Worm (Caenorhabditis elegans) whole organism, young adult: ENCODE measurements around the gene trap-2.
A peak's percentile ranks its signal among the peaks of the same experiment; 100 is the strongest.

Source experiments
- F10E7.11 ChIP-seq: sonication (generic microtip); optimal IDR thresholded peaks from 2 replicates; lab custom pipeline; 2017; ENCODE audit warnings: mild to moderate bottlenecking, missing genetic modification characterization, moderate library complexity, missing compliant biosample characterization
- F39B2.1 ChIP-seq: fragments of 200-800 bp; sonication (Bioruptor generic); IDR thresholded peaks from 2 replicates; pipeline ENCODE4 v1.3.6; 2022; ENCODE audit warnings: missing genetic modification reagents, missing genetic modification characterization, missing compliant biosample characterization
- F52B5.7 ChIP-seq: sonication (generic microtip); optimal IDR thresholded peaks from 2 replicates; lab custom pipeline; 2016; ENCODE audit warnings: mild to moderate bottlenecking, missing genetic modification characterization, missing compliant biosample characterization
- F55B11.4 ChIP-seq: sonication (generic microtip); optimal IDR thresholded peaks from 2 replicates; lab custom pipeline; 2016; ENCODE audit warnings: missing compliant biosample characterization, missing genetic modification characterization, borderline replicate concordance; ENCODE audit not compliant: insufficient read depth
- F57A8.1 ChIP-seq: fragments of 200-800 bp; sonication (Bioruptor generic); optimal IDR thresholded peaks from 2 replicates; lab custom pipeline; 2018; ENCODE audit warnings: mild to moderate bottlenecking, missing genetic modification characterization, moderate library complexity, missing compliant biosample characterization
- K11D2.4 ChIP-seq: fragments of 200-800 bp; sonication (Bioruptor generic); IDR thresholded peaks from 2 replicates; pipeline ENCODE4 v1.3.6; 2022; ENCODE audit warnings: missing genetic modification reagents, missing genetic modification characterization, missing compliant biosample characterization
- T07F8.4 ChIP-seq: sonication (generic microtip); optimal IDR thresholded peaks from 2 replicates; lab custom pipeline; 2016; ENCODE audit warnings: mild to moderate bottlenecking, missing genetic modification characterization, moderate library complexity, missing compliant biosample characterization
- T26A5.8 ChIP-seq: sonication (generic microtip); optimal IDR thresholded peaks from 2 replicates; lab custom pipeline; 2016; ENCODE audit warnings: missing genetic modification characterization, missing compliant biosample characterization
- Y67H2A.10 ChIP-seq: fragments of 200-800 bp; sonication (Bioruptor generic); conservative IDR thresholded peaks from 2 replicates; pipeline ENCODE4 v1.3.6; 2022; ENCODE audit warnings: missing genetic modification reagents, missing genetic modification characterization, missing compliant biosample characterization
- akir-1 ChIP-seq: fragments of 200-800 bp; sonication (Bioruptor generic); optimal IDR thresholded peaks from 2 replicates; lab custom pipeline; 2018; ENCODE audit warnings: mild to moderate bottlenecking, missing genetic modification characterization, moderate library complexity, missing compliant biosample characterization
- aptf-3 ChIP-seq: fragments of 200-800 bp; sonication (Bioruptor generic); IDR thresholded peaks from 2 replicates; pipeline ENCODE4 v1.3.6; 2022; ENCODE audit warnings: missing genetic modification characterization, missing compliant biosample characterization
- atf-7 ChIP-seq: sonication (generic microtip); optimal IDR thresholded peaks from 2 replicates; lab custom pipeline; 2017; ENCODE audit warnings: mild to moderate bottlenecking, missing genetic modification characterization, missing compliant biosample characterization
- attf-5 ChIP-seq: fragments of 200-800 bp; sonication (Bioruptor generic); optimal IDR thresholded peaks from 2 replicates; lab custom pipeline; 2018; ENCODE audit warnings: mild to moderate bottlenecking, missing genetic modification characterization, missing compliant biosample characterization
- attf-6 ChIP-seq: fragments of 200-800 bp; sonication (Bioruptor generic); IDR thresholded peaks from 2 replicates; pipeline ENCODE4 v1.3.6; 2022; ENCODE audit warnings: missing genetic modification reagents, missing genetic modification characterization, missing compliant biosample characterization
- ccch-3 ChIP-seq: fragments of 200-800 bp; sonication (Bioruptor generic); optimal IDR thresholded peaks from 2 replicates; lab custom pipeline; 2018; ENCODE audit warnings: mild to moderate bottlenecking, missing genetic modification characterization, missing compliant biosample characterization
- cebp-1 ChIP-seq, 2 experiments: fragments of 200-800 bp in 1 of 2; sonication (Bioruptor generic) in 1 of 2; sonication (generic microtip) in 1 of 2; IDR thresholded peaks in 1 of 2; optimal IDR thresholded peaks in 1 of 2; 2 replicates each; pipeline versions ENCODE4 v1.3.6 to Lab custom; 2017 to 2022; ENCODE audit warnings: missing compliant biosample characterization in 2 of 2, missing genetic modification characterization in 2 of 2, mild to moderate bottlenecking in 1 of 2, missing genetic modification reagents in 1 of 2, moderate library complexity in 1 of 2
- ceh-100 ChIP-seq: fragments of 200-800 bp; sonication (Bioruptor generic); IDR thresholded peaks from 2 replicates; pipeline ENCODE4 v1.3.6; 2022; ENCODE audit warnings: missing genetic modification reagents, missing genetic modification characterization, missing compliant biosample characterization
- ceh-27 ChIP-seq: fragments of 200-800 bp; sonication (Bioruptor generic); optimal IDR thresholded peaks from 2 replicates; lab custom pipeline; 2018; ENCODE audit warnings: mild to moderate bottlenecking, missing genetic modification characterization, moderate library complexity, missing compliant biosample characterization
- ceh-40 ChIP-seq: fragments of 200-800 bp; sonication (Bioruptor generic); IDR thresholded peaks from 2 replicates; pipeline ENCODE4 v1.3.6; 2022; ENCODE audit warnings: missing genetic modification characterization, missing compliant biosample characterization
- ceh-58 ChIP-seq: fragments of 200-800 bp; sonication (Bioruptor generic); IDR thresholded peaks from 2 replicates; pipeline ENCODE4 v1.3.6; 2022; ENCODE audit warnings: missing genetic modification characterization, missing compliant biosample characterization
- egrh-3 ChIP-seq: fragments of 200-800 bp; sonication (Bioruptor generic); IDR thresholded peaks from 2 replicates; pipeline ENCODE4 v1.3.6; 2022; ENCODE audit warnings: missing genetic modification reagents, missing genetic modification characterization, missing compliant biosample characterization
- ets-4 ChIP-seq: fragments of 200-800 bp; sonication (Bioruptor generic); optimal IDR thresholded peaks from 2 replicates; lab custom pipeline; 2018; ENCODE audit warnings: mild to moderate bottlenecking, missing genetic modification characterization, missing compliant biosample characterization
- gei-17 ChIP-seq: fragments of 200-800 bp; sonication (Bioruptor generic); optimal IDR thresholded peaks from 2 replicates; lab custom pipeline; 2018; ENCODE audit warnings: mild to moderate bottlenecking, missing genetic modification characterization, missing compliant biosample characterization
- hmg-1.2 ChIP-seq: fragments of 200-800 bp; sonication (Bioruptor generic); IDR thresholded peaks from 2 replicates; pipeline ENCODE4 v1.3.6; 2022; ENCODE audit warnings: missing genetic modification reagents, missing genetic modification characterization, missing compliant biosample characterization
- hrde-1 ChIP-seq: sonication (generic microtip); optimal IDR thresholded peaks from 2 replicates; lab custom pipeline; 2016; ENCODE audit warnings: missing genetic modification characterization, mild to moderate bottlenecking, missing compliant biosample characterization, moderate library complexity, missing genotype, missing genetic modification reagents, borderline replicate concordance
- let-607 ChIP-seq, 2 experiments: fragments of 200-800 bp in 1 of 2; sonication (Bioruptor generic) in 1 of 2; sonication (generic microtip) in 1 of 2; optimal IDR thresholded peaks; 2 replicates each; lab custom pipeline; 2016 to 2018; ENCODE audit warnings: mild to moderate bottlenecking in 2 of 2, missing compliant biosample characterization in 2 of 2, missing genetic modification characterization in 2 of 2, moderate library complexity in 2 of 2, missing genotype in 1 of 2
- madf-6 ChIP-seq: fragments of 200-800 bp; sonication (Bioruptor generic); IDR thresholded peaks from 2 replicates; pipeline ENCODE4 v1.3.6; 2022; ENCODE audit warnings: missing genetic modification reagents, missing genetic modification characterization, missing compliant biosample characterization
- mcd-1 ChIP-seq: fragments of 200-800 bp; sonication (Bioruptor generic); IDR thresholded peaks from 2 replicates; pipeline ENCODE4 v1.3.6; 2022; ENCODE audit warnings: missing genetic modification reagents, missing genetic modification characterization, missing compliant biosample characterization
- mel-28 ChIP-seq: sonication (generic microtip); optimal IDR thresholded peaks from 2 replicates; lab custom pipeline; 2016; ENCODE audit warnings: borderline replicate concordance, mild to moderate bottlenecking, missing genetic modification characterization, missing compliant biosample characterization
- mes-4 ChIP-seq: sonication (generic microtip); optimal IDR thresholded peaks from 2 replicates; lab custom pipeline; 2016; ENCODE audit warnings: missing genotype, missing genetic modification characterization, missing compliant biosample characterization
- mxl-1 ChIP-seq: sonication (generic microtip); optimal IDR thresholded peaks from 2 replicates; lab custom pipeline; 2016; ENCODE audit warnings: missing genetic modification characterization, missing compliant biosample characterization
- nfya-1 ChIP-seq: sonication (generic microtip); optimal IDR thresholded peaks from 2 replicates; lab custom pipeline; 2017; ENCODE audit warnings: antibody characterized with exemption, missing compliant biosample characterization, missing genetic modification characterization, borderline replicate concordance; ENCODE audit not compliant: insufficient read depth
- nhr-120 ChIP-seq: fragments of 200-800 bp; sonication (Bioruptor generic); IDR thresholded peaks from 2 replicates; pipeline ENCODE4 v1.3.6; 2022; ENCODE audit warnings: missing genetic modification characterization, missing compliant biosample characterization
- nhr-179 ChIP-seq: sonication (generic microtip); optimal IDR thresholded peaks from 2 replicates; lab custom pipeline; 2016; ENCODE audit warnings: mild to moderate bottlenecking, missing genetic modification characterization, missing compliant biosample characterization
- rcor-1 ChIP-seq: fragments of 200-800 bp; sonication (Bioruptor generic); IDR thresholded peaks from 2 replicates; pipeline ENCODE4 v1.3.6; 2022; ENCODE audit warnings: missing genetic modification reagents, missing genetic modification characterization, missing compliant biosample characterization
- sdz-38 ChIP-seq: sonication (generic microtip); optimal IDR thresholded peaks from 2 replicates; lab custom pipeline; 2016; ENCODE audit warnings: missing genotype, missing genetic modification characterization, missing compliant biosample characterization
- somi-1 ChIP-seq: fragments of 200-800 bp; sonication (Bioruptor generic); optimal IDR thresholded peaks from 2 replicates; lab custom pipeline; 2018; ENCODE audit warnings: mild to moderate bottlenecking, missing genetic modification characterization, missing compliant biosample characterization
- unc-130 ChIP-seq: sonication (generic microtip); optimal IDR thresholded peaks from 2 replicates; lab custom pipeline; 2016; ENCODE audit warnings: missing genetic modification reagents, missing genetic modification characterization, missing compliant biosample characterization
- zfh-2 ChIP-seq: fragments of 200-800 bp; sonication (Bioruptor generic); conservative IDR thresholded peaks from 2 replicates; pipeline ENCODE4 v1.3.6; 2022; ENCODE audit warnings: missing genetic modification reagents, missing genetic modification characterization, missing compliant biosample characterization
- ztf-26 ChIP-seq: sonication (generic microtip); optimal IDR thresholded peaks from 2 replicates; lab custom pipeline; 2017; ENCODE audit warnings: missing genetic modification characterization, missing compliant biosample characterization
- ztf-28 ChIP-seq: fragments of 200-800 bp; sonication (Bioruptor generic); IDR thresholded peaks from 2 replicates; pipeline ENCODE4 v1.3.6; 2022; ENCODE audit warnings: missing genetic modification reagents, missing genetic modification characterization, missing compliant biosample characterization

The trap-2 gene

DNA sequence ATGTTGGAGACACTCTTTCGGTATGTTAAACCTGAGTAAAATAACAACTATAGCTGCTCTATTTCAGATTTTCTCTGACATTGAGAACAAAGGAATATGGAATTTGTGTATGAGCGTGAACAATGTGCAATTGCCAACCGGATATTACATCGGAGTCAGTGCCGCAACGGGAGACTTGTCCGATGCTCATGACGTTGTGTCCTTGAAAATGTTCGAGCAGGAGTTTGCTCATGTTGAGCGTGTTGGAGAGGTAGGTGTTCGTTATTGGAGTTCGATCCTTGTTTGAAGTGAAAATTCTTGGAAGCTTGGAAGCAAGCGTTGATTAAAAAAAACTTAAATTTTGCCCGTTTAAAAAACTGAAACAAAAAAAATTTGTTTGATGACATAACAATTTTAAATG is 1.7 kb upstream of the trap-2 start:
- TF ChIP-seq nhr-120, result 0 out of 2 replicates have a peak, but pooled peaks have one; percentile 6
- no peak for TF ChIP-seq gei-17

DNA sequence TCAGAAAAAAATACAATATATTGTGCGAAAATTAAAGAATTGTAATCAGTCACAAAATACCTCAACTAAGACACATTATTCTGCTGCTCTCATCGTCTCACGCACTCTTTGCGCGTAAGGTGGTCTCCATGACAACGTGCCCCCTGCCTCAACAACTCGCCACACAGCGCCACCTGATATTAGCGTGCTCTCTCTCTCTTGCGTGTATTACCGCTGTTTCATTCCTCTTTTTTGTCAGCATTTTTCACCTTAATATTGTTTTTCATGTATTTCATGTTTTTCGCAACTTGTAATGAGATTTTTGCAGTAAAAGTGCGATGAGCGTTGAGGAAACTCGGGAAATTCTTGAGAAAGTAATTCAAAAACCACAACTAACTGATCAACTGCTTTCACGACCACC is 4.4 kb downstream of the trap-2 start, which contains the start of gene dyf-11:
dyf-11 (plus strand) TSS at position 301 of the 400 bp plus-strand sequence.
- no peak for TF ChIP-seq atf-7 (tag; lab: Kevin White, UChicago)
- no peak for TF ChIP-seq F52B5.7 (tag; lab: Kevin White, UChicago)
- TF ChIP-seq ceh-58 (GFP tag; lab: Robert Waterston, UW), result 0 out of 2 replicates have a peak, but pooled peaks have one; percentile 32

DNA sequence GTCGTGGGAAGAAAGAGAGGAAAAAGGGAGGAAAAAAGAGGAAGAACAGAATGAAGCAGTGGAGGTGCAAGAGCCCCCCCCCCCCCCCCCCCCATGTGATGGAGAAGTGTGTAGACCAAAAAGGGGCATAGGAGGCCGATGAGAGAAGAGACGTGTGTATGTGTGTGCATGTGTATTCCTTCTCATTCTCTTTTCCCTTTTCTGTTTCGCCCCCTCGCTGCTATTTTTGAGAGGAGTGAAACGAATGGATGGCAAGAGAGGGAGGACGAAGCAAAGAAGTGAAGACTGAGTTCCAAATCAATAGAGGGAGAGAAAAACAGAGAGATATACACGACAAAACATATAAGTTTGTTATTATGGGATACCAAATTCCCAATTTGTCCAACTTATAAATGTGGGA is 7.3 kb downstream of the trap-2 start:
- TF ChIP-seq attf-5 (peak; percentile 8), mel-28 (tag; lab: Kevin White, UChicago) (no peak), ztf-28 (no peak), madf-6 (GFP tag; lab: Robert Waterston, UW) (no peak), ceh-27 (GFP tag; lab: Kevin White, UChicago) (peak; percentile 30), hrde-1 (tag; lab: Kevin White, UChicago) (no peak), cebp-1 (GFP tag; IDR thresholded peaks at IDR 0.05; lab: Robert Waterston, UW) (no peak), cebp-1 (tag; optimal IDR thresholded peaks at IDR 0.05; lab: Kevin White, UChicago) (peak; percentile 62), mcd-1 (peak; percentile 40), sdz-38 (no peak), egrh-3 (GFP tag; lab: Robert Waterston, UW) (peak; percentile 26; the same call in 1 of the 2 replicates), nhr-179 (tag; lab: Kevin White, UChicago) (no peak), rcor-1 (GFP tag; lab: Robert Waterston, UW) (no peak), nfya-1 (tag; lab: Kevin White, UChicago) (no peak), unc-130 (no peak), F10E7.11 (tag; lab: Kevin White, UChicago) (no peak), F57A8.1 (no peak), F55B11.4 (tag; lab: Kevin White, UChicago) (no peak), ceh-40 (GFP tag; lab: Robert Waterston, UW) (no peak), T26A5.8 (tag; lab: Kevin White, UChicago) (no peak), Y67H2A.10 (no peak), zfh-2 (GFP tag; lab: Robert Waterston, UW) (peak; percentile 90), T07F8.4 (tag; lab: Kevin White, UChicago) (no peak), let-607 (tag; optimal IDR thresholded peaks at IDR 0.05; lab: Kevin White, UChicago) (peak in 1 of 2 experiments; percentile 4), attf-6 (GFP tag; lab: Robert Waterston, UW) (no peak), hmg-1.2 (peak; percentile 9; the same call in 1 of the 2 replicates), somi-1 (GFP tag; lab: Kevin White, UChicago) (no peak), mes-4 (no peak)
- TF ChIP-seq, all 124 proteins: peak for 8

DNA sequence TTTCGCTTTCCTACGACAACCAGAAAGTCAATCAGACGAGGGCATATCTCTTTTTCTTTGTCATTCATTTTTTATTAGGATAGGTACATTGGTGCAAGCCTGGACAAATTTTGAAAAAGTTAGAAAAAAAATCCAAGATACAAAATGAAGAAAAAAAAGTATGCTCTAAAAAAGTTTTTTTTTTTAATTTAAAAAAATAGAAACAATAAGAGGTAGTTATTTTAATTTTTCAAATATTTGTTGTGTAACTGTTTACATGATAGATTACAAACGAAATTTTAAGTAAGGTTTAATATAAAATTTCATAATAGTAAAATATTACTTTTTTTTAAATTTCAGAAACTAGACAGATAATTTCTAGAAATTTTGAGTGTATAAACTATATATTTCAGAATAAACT is 8.2 kb downstream of the trap-2 start, which contains the start of gene aex-3:
aex-3 (minus strand) TSS at position 101 of the 400 bp plus-strand sequence.
- no peak for TF ChIP-seq somi-1 (GFP tag; lab: Kevin White, UChicago)
- no peak for TF ChIP-seq ceh-100
- no peak for TF ChIP-seq ztf-26 (tag; lab: Kevin White, UChicago)
- TF ChIP-seq F39B2.1, result no peak
- no peak for TF ChIP-seq akir-1 (GFP tag; lab: Kevin White, UChicago)
- TF ChIP-seq K11D2.4 (GFP tag; lab: Robert Waterston, UW), result no peak
- no peak for TF ChIP-seq aptf-3 (GFP tag; lab: Robert Waterston, UW)
- TF ChIP-seq mes-4, result no peak
- no peak for TF ChIP-seq mxl-1 (tag; lab: Kevin White, UChicago)
- TF ChIP-seq ets-4, result no peak
- TF ChIP-seq ccch-3, result no peak
